Worm (Caenorhabditis elegans) whole organism, L2 larva: Measurements from ENCODE around the gene F41B4.2.

Source experiments
- C34F6.9 ChIP-seq: fragments of 150-350 bp; optimal IDR thresholded peaks from 2 replicates; lab custom pipeline; 2014; ENCODE audit warnings: missing biosample characterization, missing genetic modification characterization
- R02D3.7 ChIP-seq: fragments of 150-350 bp; optimal IDR thresholded peaks from 2 replicates; lab custom pipeline; 2014; ENCODE audit warnings: missing biosample characterization, missing genetic modification characterization
- Y55F3AM.14 ChIP-seq: fragments of 200-800 bp; sonication (Bioruptor generic); optimal IDR thresholded peaks from 2 replicates; lab custom pipeline; 2018; ENCODE audit warnings: mild to moderate bottlenecking, missing genetic modification characterization, missing compliant biosample characterization
- aly-2 ChIP-seq: fragments of 150-350 bp; optimal IDR thresholded peaks from 2 replicates; lab custom pipeline; 2014; ENCODE audit warnings: missing biosample characterization, missing genetic modification characterization
- ama-1 ChIP-seq: fragments of 150-350 bp; optimal IDR thresholded peaks from 2 replicates; lab custom pipeline; 2018; ENCODE audit warnings: inconsistent platforms
- blmp-1 ChIP-seq: sonication (generic microtip); optimal IDR thresholded peaks from 2 replicates; lab custom pipeline; 2017; ENCODE audit warnings: missing genetic modification characterization, mild to moderate bottlenecking, missing compliant biosample characterization, antibody characterized with exemption, moderate library complexity; ENCODE audit not compliant: insufficient read depth
- ceh-16 ChIP-seq: fragments of 150-350 bp; optimal IDR thresholded peaks from 2 replicates; lab custom pipeline; 2014; ENCODE audit warnings: missing biosample characterization, missing genetic modification characterization
- ceh-82 ChIP-seq: fragments of 150-350 bp; optimal IDR thresholded peaks from 2 replicates; lab custom pipeline; 2014; ENCODE audit warnings: missing biosample characterization, missing genetic modification characterization
- crh-2 ChIP-seq: sonication (generic microtip); optimal IDR thresholded peaks from 2 replicates; lab custom pipeline; 2017; ENCODE audit warnings: missing biosample characterization, missing genetic modification characterization
- dmd-4 ChIP-seq: sonication (generic microtip); optimal IDR thresholded peaks from 2 replicates; lab custom pipeline; 2017; ENCODE audit warnings: missing biosample characterization, missing genetic modification characterization
- egl-27 ChIP-seq: sonication (generic microtip); optimal IDR thresholded peaks from 3 replicates; lab custom pipeline; 2017; ENCODE audit warnings: missing biosample characterization, missing genetic modification reagents, missing genetic modification characterization
- elt-1 ChIP-seq: fragments of 150-350 bp; optimal IDR thresholded peaks from 2 replicates; lab custom pipeline; 2014; ENCODE audit warnings: missing biosample characterization, missing genetic modification characterization
- elt-3 ChIP-seq: sonication (generic microtip); optimal IDR thresholded peaks from 2 replicates; lab custom pipeline; 2017; ENCODE audit warnings: missing biosample characterization, missing genetic modification characterization
- fos-1 ChIP-seq: fragments of 150-350 bp; optimal IDR thresholded peaks from 2 replicates; lab custom pipeline; 2014; ENCODE audit warnings: missing biosample characterization, missing genetic modification characterization
- gmeb-1 ChIP-seq: fragments of 150-350 bp; optimal IDR thresholded peaks from 2 replicates; lab custom pipeline; 2014; ENCODE audit warnings: missing biosample characterization, missing genetic modification characterization
- lin-11 ChIP-seq: fragments of 150-350 bp; sonication (generic microtip); optimal IDR thresholded peaks from 2 replicates; lab custom pipeline; 2014; ENCODE audit warnings: missing biosample characterization, missing genetic modification characterization, inconsistent platforms, mixed read lengths
- lin-13 ChIP-seq: fragments of 150-350 bp; optimal IDR thresholded peaks from 2 replicates; lab custom pipeline; 2014; ENCODE audit warnings: missing biosample characterization, missing genetic modification reagents, missing genetic modification characterization
- lin-39 ChIP-seq: fragments of 150-350 bp; optimal IDR thresholded peaks from 2 replicates; lab custom pipeline; 2014; ENCODE audit warnings: missing biosample characterization, missing genetic modification reagents, missing genetic modification characterization
- lsy-2 ChIP-seq, 2 experiments: fragments of 150-350 bp in 1 of 2; sonication (generic microtip) in 1 of 2; optimal IDR thresholded peaks; 2 replicates each; lab custom pipeline; 2014 to 2017; ENCODE audit warnings: missing biosample characterization in 2 of 2, missing genetic modification characterization in 2 of 2
- mab-5 ChIP-seq: fragments of 150-350 bp; optimal IDR thresholded peaks from 2 replicates; lab custom pipeline; 2014; ENCODE audit warnings: missing biosample characterization, missing genetic modification characterization
- mbf-1 ChIP-seq: sonication (generic microtip); optimal IDR thresholded peaks from 2 replicates; lab custom pipeline; 2017; ENCODE audit warnings: missing biosample characterization, missing genetic modification characterization
- nhr-10 ChIP-seq: sonication (generic microtip); optimal IDR thresholded peaks from 2 replicates; lab custom pipeline; 2017; ENCODE audit warnings: missing biosample characterization, missing genetic modification characterization
- nhr-11 ChIP-seq: fragments of 150-350 bp; optimal IDR thresholded peaks from 2 replicates; lab custom pipeline; 2014; ENCODE audit warnings: missing biosample characterization, missing genetic modification characterization
- nhr-129 ChIP-seq: fragments of 150-350 bp; optimal IDR thresholded peaks from 2 replicates; lab custom pipeline; 2014; ENCODE audit warnings: missing biosample characterization, missing genetic modification characterization
- nhr-21 ChIP-seq: fragments of 150-350 bp; optimal IDR thresholded peaks from 2 replicates; lab custom pipeline; 2014; ENCODE audit warnings: missing biosample characterization, missing genetic modification characterization
- nhr-25 ChIP-seq: fragments of 150-350 bp; sonication (generic microtip); optimal IDR thresholded peaks from 3 replicates; lab custom pipeline; 2014; ENCODE audit warnings: missing biosample characterization, missing genetic modification characterization
- nhr-77 ChIP-seq: fragments of 150-350 bp; optimal IDR thresholded peaks from 2 replicates; lab custom pipeline; 2014; ENCODE audit warnings: missing biosample characterization, missing genetic modification characterization
- peb-1 ChIP-seq: fragments of 150-350 bp; optimal IDR thresholded peaks from 2 replicates; lab custom pipeline; 2014; ENCODE audit warnings: missing biosample characterization, missing genetic modification characterization
- skn-1 ChIP-seq: sonication (generic microtip); optimal IDR thresholded peaks from 2 replicates; lab custom pipeline; 2017; ENCODE audit warnings: missing biosample characterization, missing genetic modification characterization
- sma-3 ChIP-seq: sonication (generic microtip); optimal IDR thresholded peaks from 2 replicates; lab custom pipeline; 2016; ENCODE audit warnings: missing genetic modification reagents, missing genetic modification characterization, missing compliant biosample characterization
- sma-9 ChIP-seq, 2 experiments: fragments of 150-350 bp in 1 of 2; sonication (generic microtip) in 1 of 2; optimal IDR thresholded peaks; 2 replicates each; lab custom pipeline; 2014 to 2016; ENCODE audit warnings: missing genetic modification characterization in 2 of 2, mild to moderate bottlenecking in 1 of 2, missing biosample characterization in 1 of 2, missing compliant biosample characterization in 1 of 2, missing genetic modification reagents in 1 of 2, moderate library complexity in 1 of 2
- snpc-4 ChIP-seq: fragments of 150-350 bp; optimal IDR thresholded peaks from 2 replicates; lab custom pipeline; 2014; ENCODE audit warnings: missing biosample characterization, missing genetic modification characterization
- unc-39 ChIP-seq: fragments of 150-350 bp; optimal IDR thresholded peaks from 2 replicates; lab custom pipeline; 2014; ENCODE audit warnings: missing biosample characterization, missing genetic modification characterization
- unc-55 ChIP-seq: fragments of 150-350 bp; sonication (generic microtip); optimal IDR thresholded peaks from 3 replicates; lab custom pipeline; 2014; ENCODE audit warnings: missing biosample characterization, missing genetic modification reagents, missing genetic modification characterization
- ztf-1 ChIP-seq: fragments of 200-800 bp; sonication (Bioruptor generic); conservative IDR thresholded peaks from 2 replicates; pipeline ENCODE4 v1.3.6; 2022; ENCODE audit warnings: missing genetic modification characterization, missing compliant biosample characterization
- ztf-11 ChIP-seq: sonication (generic microtip); optimal IDR thresholded peaks from 2 replicates; lab custom pipeline; 2017; ENCODE audit warnings: missing biosample characterization, missing genetic modification characterization
- ztf-4 ChIP-seq: fragments of 150-350 bp; optimal IDR thresholded peaks from 2 replicates; lab custom pipeline; 2014; ENCODE audit warnings: missing biosample characterization, missing genetic modification characterization

F41B4.2 gene

DNA sequence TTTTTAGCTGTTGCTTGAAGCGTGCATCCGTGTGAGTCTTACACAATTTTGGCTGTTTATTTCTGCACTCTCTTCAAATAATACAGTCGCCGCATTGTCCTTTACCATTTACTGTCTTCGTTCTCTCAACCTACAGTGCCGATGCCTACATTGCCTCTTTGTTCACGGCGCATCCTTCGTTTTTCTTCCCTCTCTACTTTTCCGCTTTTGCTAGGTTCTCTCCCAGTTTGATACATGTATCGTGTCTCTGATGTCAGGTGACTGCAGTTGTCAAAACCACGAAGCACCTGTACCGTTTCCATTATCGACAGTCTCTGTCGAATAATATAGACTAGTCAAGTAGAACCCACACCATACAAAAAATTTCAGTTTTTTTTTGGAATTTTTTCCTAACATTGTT is 26.4 kb downstream of the F41B4.2 start:
- peak; percentile 10 for TF ChIP-seq ceh-16
- TF ChIP-seq nhr-25 (tag; lab: Kevin White, UChicago), result peak; percentile 59
- no peak for TF ChIP-seq skn-1 (tag; lab: Kevin White, UChicago)
- no peak for TF ChIP-seq snpc-4 (tag; lab: Kevin White, UChicago)
- TF ChIP-seq fos-1 (tag; lab: Kevin White, UChicago), result peak; percentile 32
- no peak for TF ChIP-seq lsy-2 (tag; optimal IDR thresholded peaks at IDR 0.05; lab: Kevin White, UChicago)
- no peak for TF ChIP-seq lin-13 (GFP tag; lab: Kevin White, UChicago)
- TF ChIP-seq mbf-1 (tag; lab: Kevin White, UChicago), result no peak
- TF ChIP-seq ztf-11 (tag; lab: Kevin White, UChicago), result no peak
- no peak for TF ChIP-seq unc-39 (tag; lab: Kevin White, UChicago)
- TF ChIP-seq nhr-21 (tag; lab: Kevin White, UChicago), result peak; percentile 11
- peak; percentile 14 for TF ChIP-seq sma-9 (GFP tag; optimal IDR thresholded peaks at IDR 0.05; lab: Kevin White, UChicago)
- no peak for TF ChIP-seq sma-9 (tag; optimal IDR thresholded peaks at IDR 0.05; lab: Kevin White, UChicago)
- peak; percentile 41 for TF ChIP-seq gmeb-1
- TF ChIP-seq sma-3 (GFP tag; lab: Kevin White, UChicago), result peak; percentile 19
- no peak for TF ChIP-seq nhr-10 (tag; lab: Kevin White, UChicago)
- no peak for TF ChIP-seq ztf-1 (GFP tag; lab: Robert Waterston, UW)
- peak; percentile 64 for TF ChIP-seq crh-2 (tag; lab: Kevin White, UChicago)
- TF ChIP-seq nhr-129 (tag; lab: Kevin White, UChicago), result peak; percentile 64
- TF ChIP-seq peb-1 (tag; lab: Kevin White, UChicago), result no peak
- TF ChIP-seq elt-3 (tag; lab: Kevin White, UChicago), result no peak
- no peak for TF ChIP-seq R02D3.7
- no peak for TF ChIP-seq aly-2 (tag; lab: Kevin White, UChicago)
- TF ChIP-seq, all 48 proteins: peak for 9

DNA sequence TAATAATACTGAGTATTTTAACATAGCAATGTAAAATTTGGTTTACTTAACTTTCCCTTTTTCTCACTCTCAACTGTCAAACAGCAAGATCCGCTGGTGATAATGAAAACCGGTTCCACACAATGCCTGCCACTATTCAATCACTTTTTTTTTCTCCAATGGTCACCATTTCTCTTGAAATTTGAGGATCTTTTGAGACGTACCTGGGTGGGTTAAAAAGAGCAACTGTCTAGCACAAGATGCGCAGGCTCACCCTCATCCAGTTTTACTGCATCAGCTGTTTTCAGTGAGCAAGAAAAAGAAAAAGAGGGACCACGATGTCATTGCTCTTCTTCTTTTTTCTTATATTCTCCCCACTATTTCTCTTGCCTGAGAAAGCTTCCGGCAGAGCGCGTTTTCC is 26.8 kb downstream of the F41B4.2 start:
- TF ChIP-seq C34F6.9, result peak; percentile 57
- TF ChIP-seq lin-11, result no peak
- TF ChIP-seq ceh-82, result no peak
- peak; percentile 23 for TF ChIP-seq nhr-25 (tag; lab: Kevin White, UChicago)
- peak; percentile 82 for TF ChIP-seq blmp-1 (tag; lab: Kevin White, UChicago)
- peak; percentile 26 for TF ChIP-seq unc-55 (GFP tag; lab: Kevin White, UChicago)
- peak; percentile 26 for TF ChIP-seq Y55F3AM.14 (GFP tag; lab: Kevin White, UChicago)

DNA sequence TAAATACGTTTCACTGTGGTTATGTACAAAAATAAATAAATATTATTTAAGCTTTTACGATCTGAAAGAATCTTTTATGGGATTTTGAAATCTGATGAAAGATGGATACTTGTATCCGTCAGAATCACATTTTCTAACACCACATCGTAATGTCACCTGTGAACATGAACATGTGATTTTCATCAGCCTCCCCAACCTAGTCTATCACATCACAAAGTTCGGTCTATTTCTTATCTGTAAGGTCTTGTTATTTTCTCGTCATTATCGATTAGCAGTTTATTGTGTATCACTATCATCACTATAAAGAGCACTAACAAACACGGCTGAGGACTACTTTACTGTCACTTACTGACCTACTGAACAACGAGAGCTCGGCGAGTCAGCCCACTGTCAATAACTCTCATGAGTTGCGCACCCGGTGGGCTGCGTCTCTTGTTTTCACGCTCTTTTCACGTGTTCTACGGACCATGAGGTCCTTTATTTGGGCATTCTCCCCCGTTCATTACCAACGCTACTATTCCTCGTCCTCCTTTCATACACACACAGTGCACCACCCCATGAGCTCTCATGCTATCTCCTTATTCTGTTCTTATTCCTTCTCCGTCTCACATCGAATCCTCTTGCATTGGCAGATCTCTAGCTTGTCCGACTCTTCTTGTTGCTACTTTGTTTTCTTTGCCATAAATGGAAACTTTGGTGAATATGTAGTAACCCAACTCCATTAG is 27.8 kb downstream of the F41B4.2 start:
- TF ChIP-seq nhr-129 (tag; lab: Kevin White, UChicago) (peak; percentile 66), ztf-4 (tag; lab: Kevin White, UChicago) (no peak), sma-3 (GFP tag; lab: Kevin White, UChicago) (peak; percentile 10), sma-9 (GFP tag; optimal IDR thresholded peaks at IDR 0.05; lab: Kevin White, UChicago) (peak; percentile 42), sma-9 (tag; optimal IDR thresholded peaks at IDR 0.05; lab: Kevin White, UChicago) (no peak), unc-55 (GFP tag; lab: Kevin White, UChicago) (peak; percentile 13)
- TF ChIP-seq, all 48 proteins: peak for 4

DNA sequence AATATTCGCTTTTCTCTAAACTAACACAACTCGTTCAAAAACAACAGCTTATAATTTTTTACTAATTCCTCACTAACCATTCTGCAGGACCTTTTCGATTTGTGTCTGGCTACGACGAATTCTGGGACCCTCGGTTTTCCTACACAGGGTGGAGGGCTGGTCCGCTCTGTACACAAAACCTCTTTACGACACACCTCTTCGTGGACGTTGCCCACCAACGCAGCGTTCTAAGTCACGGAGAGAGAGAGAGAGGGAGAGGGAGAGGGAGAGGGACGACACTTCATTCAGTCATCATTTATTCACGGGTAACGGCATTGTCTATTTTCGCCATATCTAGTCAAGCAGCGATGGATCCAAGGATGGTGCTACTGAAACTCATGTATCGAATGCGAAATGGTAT is 28.6 kb downstream of the F41B4.2 start, which contains the start of gene atg-2:
atg-2 (plus strand) TSS at position 301 of the 400 bp plus-strand sequence.
- TF ChIP-seq nhr-21 (tag; lab: Kevin White, UChicago), result no peak
- no peak for TF ChIP-seq elt-1 (tag; lab: Kevin White, UChicago)
- TF ChIP-seq ceh-82, result no peak
- TF ChIP-seq lin-39 (tag; lab: Kevin White, UChicago), result no peak
- no peak for TF ChIP-seq nhr-11 (tag; lab: Kevin White, UChicago)
- no peak for TF ChIP-seq snpc-4 (tag; lab: Kevin White, UChicago)
- TF ChIP-seq ceh-16, result no peak
- no peak for TF ChIP-seq aly-2 (tag; lab: Kevin White, UChicago)
- TF ChIP-seq, all 48 proteins: peak for 0

DNA sequence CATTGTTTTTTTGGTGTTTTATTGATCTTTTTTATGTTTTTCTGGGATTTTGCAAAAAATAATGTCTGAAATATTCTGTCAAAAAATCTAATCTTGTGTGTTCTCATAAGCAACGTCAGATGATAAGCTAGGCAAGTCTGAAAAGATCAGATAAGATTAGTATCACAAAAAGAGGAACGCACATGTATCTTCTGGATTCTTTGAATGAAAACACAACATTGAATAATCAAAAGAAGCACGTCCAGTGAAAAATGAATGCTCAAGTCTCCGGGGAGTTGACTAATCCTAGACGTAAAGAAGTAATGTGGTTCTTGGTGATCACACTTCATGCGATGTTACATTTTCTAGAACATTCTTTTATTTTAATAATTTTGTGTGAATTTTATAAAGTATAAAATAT is 29.6 kb downstream of the F41B4.2 start:
- TF ChIP-seq C34F6.9, result peak; percentile 8
- TF ChIP-seq lsy-2 (tag; optimal IDR thresholded peaks at IDR 0.05; lab: Kevin White, UChicago), result peak in 1 of 2 experiments; percentile 8
- TF ChIP-seq dmd-4 (tag; lab: Kevin White, UChicago), result no peak
- peak; percentile 36 for TF ChIP-seq unc-55 (GFP tag; lab: Kevin White, UChicago)
- TF ChIP-seq egl-27 (tag; lab: Kevin White, UChicago), result no peak
- TF ChIP-seq ama-1 (lab: Kevin White, UChicago), result no peak
- TF ChIP-seq nhr-77 (tag; lab: Kevin White, UChicago), result no peak
- TF ChIP-seq mab-5 (tag; lab: Kevin White, UChicago), result peak; percentile 22
- no peak for TF ChIP-seq snpc-4 (tag; lab: Kevin White, UChicago)
- TF ChIP-seq elt-3 (tag; lab: Kevin White, UChicago), result no peak
